Fruit fly (Drosophila melanogaster): ENCODE results near the gene Gr10b.

Gr10b gene

dm6 chrX:11367783-11368509 lies 45.0 kb downstream of the Gr10b start, which contains the start of the genes hop and Tim8:
Gene hop, minus strand, starts transcription at chrX:11368098.
Gene Tim8, plus strand, starts transcription at chrX:11368445.
- TF ChIP-seq Rel (GFP tag; optimal IDR thresholded peaks at IDR 0.05) (no peak), Rel (tag; optimal IDR thresholded peaks at IDR 0.05) (peak; percentile 14), Myc (optimal IDR thresholded peaks at IDR 0.05) (peak; percentile 69), N (GFP tag; optimal IDR thresholded peaks at IDR 0.05) (no peak), Sp1 (GFP tag; optimal IDR thresholded peaks at IDR 0.05) (no peak), Jra (GFP tag; optimal IDR thresholded peaks at IDR 0.05) (peak; percentile 12)
